Worm (Caenorhabditis elegans) whole organism, L1 larva: ENCODE results near the gene srx-98.

Source experiments
- C16A3.4 ChIP-seq: fragments of 150-350 bp; optimal IDR thresholded peaks from 2 replicates; lab custom pipeline; 2014; ENCODE audit warnings: missing biosample characterization, missing genetic modification characterization
- ama-1 ChIP-seq: fragments of 150-350 bp; optimal IDR thresholded peaks from 2 replicates; lab custom pipeline; 2014
- ces-1 ChIP-seq: fragments of 150-350 bp; optimal IDR thresholded peaks from 2 replicates; lab custom pipeline; 2014; ENCODE audit warnings: missing biosample characterization, missing genetic modification reagents, missing genetic modification characterization
- ets-5 ChIP-seq: fragments of 200-800 bp; sonication (Bioruptor generic); IDR thresholded peaks from 2 replicates; pipeline ENCODE4 v1.3.6; 2022; ENCODE audit warnings: missing genetic modification characterization, missing compliant biosample characterization
- isw-1 ChIP-seq: fragments of 200-800 bp; sonication (Bioruptor generic); IDR thresholded peaks from 2 replicates; pipeline ENCODE4 v1.3.6; 2022; ENCODE audit warnings: missing genetic modification characterization, missing compliant biosample characterization
- lin-14 ChIP-seq: fragments of 200-800 bp; sonication (Bioruptor generic); optimal IDR thresholded peaks from 2 replicates; lab custom pipeline; 2018; ENCODE audit warnings: mild to moderate bottlenecking, missing genetic modification characterization, moderate library complexity, missing compliant biosample characterization
- lin-15B ChIP-seq: fragments of 150-350 bp; sonication (generic microtip); optimal IDR thresholded peaks from 3 replicates; lab custom pipeline; 2014; ENCODE audit warnings: missing biosample characterization, missing genetic modification characterization
- lin-39 ChIP-seq: fragments of 150-350 bp; optimal IDR thresholded peaks from 2 replicates; lab custom pipeline; 2014; ENCODE audit warnings: missing biosample characterization, missing genetic modification reagents, missing genetic modification characterization
- mep-1 ChIP-seq: fragments of 150-350 bp; optimal IDR thresholded peaks from 2 replicates; lab custom pipeline; 2014; ENCODE audit warnings: missing biosample characterization, missing genetic modification characterization
- nhr-11 ChIP-seq: fragments of 150-350 bp; optimal IDR thresholded peaks from 2 replicates; lab custom pipeline; 2014; ENCODE audit warnings: missing biosample characterization, missing genetic modification characterization
- nhr-12 ChIP-seq: sonication (generic microtip); optimal IDR thresholded peaks from 2 replicates; lab custom pipeline; 2017; ENCODE audit warnings: missing biosample characterization, missing genetic modification characterization
- nhr-28 ChIP-seq: fragments of 150-350 bp; optimal IDR thresholded peaks from 2 replicates; lab custom pipeline; 2014; ENCODE audit warnings: missing biosample characterization, missing genetic modification characterization
- nhr-76 ChIP-seq: sonication (generic microtip); optimal IDR thresholded peaks from 2 replicates; lab custom pipeline; 2017; ENCODE audit warnings: missing biosample characterization, missing genetic modification characterization
- snpc-4 ChIP-seq: fragments of 150-350 bp; optimal IDR thresholded peaks from 2 replicates; lab custom pipeline; 2014; ENCODE audit warnings: missing biosample characterization, missing genetic modification characterization

- TF ChIP-seq lin-14 (GFP tag; lab: Kevin White, UChicago) (no peak), snpc-4 (tag; lab: Kevin White, UChicago) (no peak), nhr-76 (tag; lab: Kevin White, UChicago) (no peak), ama-1 (lab: Kevin White, UChicago) (no peak), nhr-12 (no peak), lin-15B (tag; lab: Kevin White, UChicago) (no peak), ces-1 (no peak), nhr-11 (tag; lab: Kevin White, UChicago) (no peak), C16A3.4 (tag; lab: Kevin White, UChicago) (no peak), isw-1 (GFP tag; lab: Robert Waterston, UW) (no peak), ets-5 (GFP tag; lab: Robert Waterston, UW) (no peak), mep-1 (no peak), lin-39 (tag; lab: Kevin White, UChicago) (no peak), nhr-28 (tag; lab: Kevin White, UChicago) (no peak)
Observed at ce11 chrII:3669315-3669714, 1.5 kb downstream of the srx-98 start, which contains the start of gene srx-97.
